Worm (Caenorhabditis elegans) whole organism, midembryonic: ENCODE data around the gene C14C10.5.

Source experiments
- flt-1 ChIP-seq: fragments of 200-800 bp; sonication (Bioruptor generic); IDR thresholded peaks from 2 replicates; pipeline ENCODE4 v1.3.6; 2022; ENCODE audit warnings: missing genetic modification characterization, missing compliant biosample characterization
- ref-1 ChIP-seq: fragments of 200-800 bp; sonication (Bioruptor generic); conservative IDR thresholded peaks from 2 replicates; pipeline ENCODE4 v1.3.6; 2022; ENCODE audit warnings: missing genetic modification reagents, missing genetic modification characterization, missing compliant biosample characterization
- tab-1 ChIP-seq: fragments of 200-800 bp; sonication (Bioruptor generic); IDR thresholded peaks from 2 replicates; pipeline ENCODE4 v1.3.6; 2022; ENCODE audit warnings: missing genetic modification characterization, missing compliant biosample characterization
- ztf-29 ChIP-seq: fragments of 200-800 bp; sonication (Bioruptor generic); IDR thresholded peaks from 2 replicates; pipeline ENCODE4 v1.3.6; 2022; ENCODE audit warnings: missing genetic modification reagents, missing genetic modification characterization, missing compliant biosample characterization

ce11 chrV:12583421-12583820, 16.6 kb upstream of the C14C10.5 start:
- no peak for TF ChIP-seq ref-1 (GFP tag; lab: Robert Waterston, UW)
- TF ChIP-seq ztf-29 (GFP tag; lab: Robert Waterston, UW): no peak
- TF ChIP-seq flt-1 (GFP tag; lab: Robert Waterston, UW): no peak
- TF ChIP-seq tab-1 (GFP tag; lab: Robert Waterston, UW): no peak
